Fruit fly (Drosophila melanogaster) whole organism, embryonic: Measurements from ENCODE around the gene Tasp1.

ENCODE experiments used
- ATbp ChIP-seq: fragments of 200-800 bp; sonication (Bioruptor generic); optimal IDR thresholded peaks from 2 replicates; lab custom pipeline; 2017; ENCODE audit warnings: missing biosample characterization, mild to moderate bottlenecking, missing genetic modification characterization, missing genetic modification reagents
- Aef1 ChIP-seq: fragments of 200-800 bp; sonication (Bioruptor generic); IDR thresholded peaks from 3 replicates; pipeline ENCODE4 v1.3.6; 2022; ENCODE audit warnings: missing biosample characterization, missing genetic modification characterization
- Antp ChIP-seq: fragments of 200-800 bp; sonication (Bioruptor generic); optimal IDR thresholded peaks from 3 replicates; lab custom pipeline; 2016; ENCODE audit warnings: missing biosample characterization, missing genetic modification characterization
- Atf3 ChIP-seq: fragments of 200-800 bp; sonication (Bioruptor generic); optimal IDR thresholded peaks from 3 replicates; lab custom pipeline; 2016; ENCODE audit warnings: missing biosample characterization, missing genetic modification characterization
- BEAF-32 ChIP-seq: fragments of 200-800 bp; sonication (Bioruptor generic); optimal IDR thresholded peaks from 3 replicates; lab custom pipeline; 2017; ENCODE audit warnings: missing biosample characterization, missing genetic modification characterization, mild to moderate bottlenecking, moderate library complexity, missing genetic modification reagents
- Blimp-1 ChIP-seq: fragments of 200-800 bp; sonication (Bioruptor generic); optimal IDR thresholded peaks from 3 replicates; lab custom pipeline; 2018; ENCODE audit warnings: missing biosample characterization, missing genetic modification characterization, mild to moderate bottlenecking, moderate library complexity, missing genetic modification reagents
- CG11456 ChIP-seq: fragments of 200-800 bp; sonication (Bioruptor generic); IDR thresholded peaks from 3 replicates; pipeline ENCODE4 v1.3.6; 2022; ENCODE audit warnings: missing biosample characterization, missing genetic modification characterization
- CG14050 ChIP-seq: fragments of 200-800 bp; sonication (Bioruptor generic); IDR thresholded peaks from 3 replicates; pipeline ENCODE4 v1.3.6; 2022; ENCODE audit warnings: missing biosample characterization, missing genetic modification characterization
- CG15073 ChIP-seq: fragments of 200-800 bp; sonication (Bioruptor generic); optimal IDR thresholded peaks from 2 replicates; lab custom pipeline; 2016; ENCODE audit warnings: missing biosample characterization, missing genetic modification characterization
- CG17328 ChIP-seq: fragments of 200-800 bp; sonication (Bioruptor generic); IDR thresholded peaks from 2 replicates; pipeline ENCODE4 v1.3.6; 2022; ENCODE audit warnings: missing biosample characterization, missing genetic modification characterization
- CG17359 ChIP-seq: fragments of 200-800 bp; sonication (Bioruptor generic); optimal IDR thresholded peaks from 3 replicates; lab custom pipeline; 2018; ENCODE audit warnings: missing biosample characterization, mild to moderate bottlenecking, missing genetic modification characterization, moderate library complexity
- CG2678 ChIP-seq: fragments of 200-800 bp; sonication (Bioruptor generic); optimal IDR thresholded peaks from 3 replicates; lab custom pipeline; 2019; ENCODE audit warnings: missing biosample characterization, mild to moderate bottlenecking, missing genetic modification characterization, moderate library complexity
- CG31365 ChIP-seq: fragments of 200-800 bp; sonication (Bioruptor generic); optimal IDR thresholded peaks from 2 replicates; lab custom pipeline; 2018; ENCODE audit warnings: missing biosample characterization, mild to moderate bottlenecking, missing genetic modification characterization
- CG3163 ChIP-seq: fragments of 200-800 bp; sonication (Bioruptor generic); optimal IDR thresholded peaks from 3 replicates; lab custom pipeline; 2016; ENCODE audit warnings: missing biosample characterization, missing genetic modification characterization
- CG32532 ChIP-seq: fragments of 200-800 bp; sonication (Bioruptor generic); IDR thresholded peaks from 2 replicates; pipeline ENCODE4 v1.3.6; 2022; ENCODE audit warnings: missing biosample characterization, missing genetic modification characterization
- CG42726 ChIP-seq: fragments of 200-800 bp; sonication (Bioruptor generic); IDR thresholded peaks from 2 replicates; pipeline ENCODE4 v1.3.6; 2022; ENCODE audit warnings: missing biosample characterization, missing genetic modification characterization; ENCODE audit not compliant: partially characterized antibody
- CG6854 ChIP-seq: fragments of 200-800 bp; sonication (Bioruptor generic); optimal IDR thresholded peaks from 3 replicates; lab custom pipeline; 2017; ENCODE audit warnings: missing biosample characterization, mild to moderate bottlenecking, missing genetic modification characterization
- CG8281 ChIP-seq: fragments of 200-800 bp; sonication (Bioruptor generic); optimal IDR thresholded peaks from 2 replicates; lab custom pipeline; 2018; ENCODE audit warnings: missing biosample characterization, mild to moderate bottlenecking, missing genetic modification characterization, moderate library complexity
- CG8290 ChIP-seq, 3 experiments: fragments of 200-800 bp; sonication (Bioruptor generic); optimal IDR thresholded peaks; 2 replicates each; lab custom pipeline; 2016 to 2019; ENCODE audit warnings: missing biosample characterization in 3 of 3, missing genetic modification characterization in 3 of 3, mild to moderate bottlenecking in 2 of 3, moderate library complexity in 1 of 3
- CG9437 ChIP-seq: fragments of 200-800 bp; sonication (Bioruptor generic); optimal IDR thresholded peaks from 2 replicates; lab custom pipeline; 2018; ENCODE audit warnings: missing biosample characterization, mild to moderate bottlenecking, missing genetic modification characterization
- Dip2 ChIP-seq: fragments of 200-800 bp; sonication (Bioruptor generic); IDR thresholded peaks from 2 replicates; pipeline ENCODE4 v1.3.6; 2022; ENCODE audit warnings: missing biosample characterization, missing genetic modification characterization
- Dp ChIP-seq: fragments of 200-800 bp; sonication (Bioruptor generic); optimal IDR thresholded peaks from 2 replicates; lab custom pipeline; 2018; ENCODE audit warnings: missing biosample characterization, mild to moderate bottlenecking, missing genetic modification characterization, moderate library complexity
- Hey ChIP-seq: fragments of 200-800 bp; sonication (Bioruptor generic); optimal IDR thresholded peaks from 3 replicates; lab custom pipeline; 2018; ENCODE audit warnings: missing biosample characterization, mild to moderate bottlenecking, missing genetic modification characterization
- Kr ChIP-seq: fragments of 200-800 bp; sonication (Bioruptor generic); optimal IDR thresholded peaks from 2 replicates; lab custom pipeline; 2017; ENCODE audit warnings: missing biosample characterization, mild to moderate bottlenecking, missing genetic modification characterization
- Mad ChIP-seq: fragments of 200-800 bp; sonication (Bioruptor generic); optimal IDR thresholded peaks from 2 replicates; lab custom pipeline; 2016; ENCODE audit warnings: missing biosample characterization, missing genetic modification characterization
- NC2α ChIP-seq: fragments of 200-800 bp; sonication (Bioruptor generic); optimal IDR thresholded peaks from 2 replicates; lab custom pipeline; 2016; ENCODE audit warnings: missing biosample characterization, missing genetic modification characterization
- NK7.1 ChIP-seq: fragments of 200-800 bp; sonication (Bioruptor generic); optimal IDR thresholded peaks from 3 replicates; lab custom pipeline; 2016; ENCODE audit warnings: missing biosample characterization, missing genetic modification characterization
- Neu2 ChIP-seq: fragments of 200-800 bp; sonication (Bioruptor generic); optimal IDR thresholded peaks from 3 replicates; lab custom pipeline; 2016; ENCODE audit warnings: missing biosample characterization, missing genetic modification characterization, borderline replicate concordance
- Optix ChIP-seq: fragments of 200-800 bp; sonication (Bioruptor generic); IDR thresholded peaks from 3 replicates; pipeline ENCODE4 v1.3.6; 2022; ENCODE audit warnings: missing biosample characterization, missing genetic modification characterization
- Ptx1 ChIP-seq: fragments of 200-800 bp; sonication (Bioruptor generic); IDR thresholded peaks from 2 replicates; pipeline ENCODE4 v1.3.6; 2022; ENCODE audit warnings: missing biosample characterization, missing genetic modification characterization
- Rfx ChIP-seq: fragments of 200-800 bp; sonication (Bioruptor generic); IDR thresholded peaks from 2 replicates; pipeline ENCODE4 v1.3.6; 2022; ENCODE audit warnings: missing biosample characterization, missing genetic modification characterization
- Spps ChIP-seq: fragments of 200-800 bp; sonication (Bioruptor generic); optimal IDR thresholded peaks from 2 replicates; lab custom pipeline; 2018; ENCODE audit warnings: missing biosample characterization, mild to moderate bottlenecking, missing genetic modification characterization
- al ChIP-seq: fragments of 200-800 bp; sonication (Bioruptor generic); IDR thresholded peaks from 2 replicates; pipeline ENCODE4 v1.3.6; 2022; ENCODE audit warnings: missing biosample characterization, missing genetic modification characterization
- ato ChIP-seq: fragments of 200-800 bp; sonication (Bioruptor generic); IDR thresholded peaks from 2 replicates; pipeline ENCODE4 v1.3.6; 2022; ENCODE audit warnings: missing biosample characterization, missing genetic modification characterization; ENCODE audit not compliant: partially characterized antibody
- bbx ChIP-seq: fragments of 200-800 bp; sonication (Bioruptor generic); IDR thresholded peaks from 2 replicates; pipeline ENCODE4 v1.3.6; 2022; ENCODE audit warnings: missing biosample characterization, missing genetic modification characterization; ENCODE audit not compliant: partially characterized antibody
- crc ChIP-seq: fragments of 200-800 bp; sonication (Bioruptor generic); optimal IDR thresholded peaks from 2 replicates; lab custom pipeline; 2016; ENCODE audit warnings: missing biosample characterization, missing genetic modification characterization
- dmrt99B ChIP-seq: fragments of 200-800 bp; sonication (Bioruptor generic); optimal IDR thresholded peaks from 2 replicates; lab custom pipeline; 2018; ENCODE audit warnings: missing biosample characterization, mild to moderate bottlenecking, missing genetic modification characterization, moderate library complexity
- fd64A ChIP-seq: fragments of 200-800 bp; sonication (Bioruptor generic); optimal IDR thresholded peaks from 3 replicates; lab custom pipeline; 2018; ENCODE audit warnings: missing biosample characterization, mild to moderate bottlenecking, missing genetic modification characterization
- gem ChIP-seq: fragments of 200-800 bp; sonication (Bioruptor generic); optimal IDR thresholded peaks from 2 replicates; lab custom pipeline; 2019; ENCODE audit warnings: missing biosample characterization, mild to moderate bottlenecking, missing genetic modification characterization, moderate library complexity
- jing ChIP-seq: fragments of 200-800 bp; sonication (Bioruptor generic); optimal IDR thresholded peaks from 2 replicates; lab custom pipeline; 2018; ENCODE audit warnings: missing biosample characterization, mild to moderate bottlenecking, missing genetic modification characterization
- oc ChIP-seq: fragments of 200-800 bp; sonication (Bioruptor generic); optimal IDR thresholded peaks from 2 replicates; lab custom pipeline; 2018; ENCODE audit warnings: missing biosample characterization, mild to moderate bottlenecking, missing genetic modification characterization, moderate library complexity
- run ChIP-seq: fragments of 200-800 bp; sonication (Bioruptor generic); optimal IDR thresholded peaks from 3 replicates; lab custom pipeline; 2018; ENCODE audit warnings: missing biosample characterization, mild to moderate bottlenecking, missing genetic modification characterization
- sim ChIP-seq: fragments of 200-800 bp; sonication (Bioruptor generic); IDR thresholded peaks from 2 replicates; pipeline ENCODE4 v1.3.6; 2022; ENCODE audit warnings: missing biosample characterization, missing genetic modification characterization
- slp2 ChIP-seq: fragments of 200-800 bp; sonication (Bioruptor generic); optimal IDR thresholded peaks from 2 replicates; lab custom pipeline; 2016; ENCODE audit warnings: missing biosample characterization, missing genetic modification characterization
- sna ChIP-seq: fragments of 200-800 bp; sonication (Bioruptor generic); IDR thresholded peaks from 2 replicates; pipeline ENCODE4 v1.3.6; 2022; ENCODE audit warnings: missing biosample characterization, missing genetic modification characterization; ENCODE audit not compliant: partially characterized antibody
- tin ChIP-seq: fragments of 200-800 bp; sonication (Bioruptor generic); optimal IDR thresholded peaks from 3 replicates; lab custom pipeline; 2016; ENCODE audit warnings: missing biosample characterization, missing genetic modification characterization
- toy ChIP-seq: fragments of 200-800 bp; sonication (Bioruptor generic); IDR thresholded peaks from 2 replicates; pipeline ENCODE4 v1.3.6; 2022; ENCODE audit warnings: missing biosample characterization, missing genetic modification characterization
- vvl ChIP-seq: fragments of 200-800 bp; sonication (Bioruptor generic); IDR thresholded peaks from 2 replicates; pipeline ENCODE4 v1.3.6; 2022; ENCODE audit warnings: missing biosample characterization, missing genetic modification characterization
- zf30C ChIP-seq: fragments of 200-800 bp; sonication (Bioruptor generic); optimal IDR thresholded peaks from 3 replicates; lab custom pipeline; 2018; ENCODE audit warnings: missing biosample characterization, mild to moderate bottlenecking, missing genetic modification characterization

Gene Tasp1

dm6 chr3L:16060806-16061600 is 26.3 kb downstream of the Tasp1 start (continued):
- TF ChIP-seq CG8281 (tag; lab: Kevin White, UChicago) (no peak), bbx (GFP tag; lab: Robert Waterston, UW) (no peak), CG11456 (GFP tag; lab: Robert Waterston, UW) (no peak), CG31365 (tag; lab: Kevin White, UChicago) (no peak), Ptx1 (GFP tag; lab: Robert Waterston, UW) (no peak; the same call in 1 of the 2 replicates), jing (no peak), Rfx (GFP tag; lab: Robert Waterston, UW) (peak; percentile 39; the same call in 1 of the 2 replicates), CG17359 (tag; lab: Kevin White, UChicago) (no peak), ato (no peak), CG14050 (GFP tag; lab: Robert Waterston, UW) (no peak), CG15073 (GFP tag; lab: Kevin White, UChicago) (no peak), crc (no peak), CG2678 (tag; lab: Kevin White, UChicago) (no peak), Neu2 (GFP tag; lab: Kevin White, UChicago) (no peak), Aef1 (no peak), CG32532 (GFP tag; lab: Robert Waterston, UW) (no peak; the same call in 1 of the 2 replicates), BEAF-32 (GFP tag; lab: Kevin White, UChicago) (no peak), CG17328 (GFP tag; lab: Robert Waterston, UW) (no peak), CG3163 (no peak), Dp (GFP tag; lab: Kevin White, UChicago) (no peak), Mad (GFP tag; lab: Kevin White, UChicago) (no peak), toy (GFP tag; lab: Robert Waterston, UW) (no peak), CG42726 (GFP tag; lab: Robert Waterston, UW) (no peak), Antp (peak; percentile 19), Hey (tag; lab: Kevin White, UChicago) (no peak), CG6854 (GFP tag; lab: Kevin White, UChicago) (no peak), tin (peak; percentile 22), gem (no peak), oc (tag; lab: Kevin White, UChicago) (no peak), ATbp (GFP tag; lab: Kevin White, UChicago) (peak; percentile 25), vvl (GFP tag; lab: Robert Waterston, UW) (no peak), Optix (GFP tag; lab: Robert Waterston, UW) (no peak), Spps (tag; lab: Kevin White, UChicago) (peak; percentile 14), Atf3 (no peak), fd64A (GFP tag; lab: Kevin White, UChicago) (no peak), CG8290 (GFP tag; optimal IDR thresholded peaks at IDR 0.05; lab: Kevin White, UChicago) (no peak), CG8290 (tag; optimal IDR thresholded peaks at IDR 0.05; lab: Kevin White, UChicago) (no peak), zf30C (GFP tag; lab: Kevin White, UChicago) (peak; percentile 38), Dip2 (no peak), NK7.1 (GFP tag; lab: Kevin White, UChicago) (no peak), sna (no peak), slp2 (GFP tag; lab: Kevin White, UChicago) (no peak), al (no peak), dmrt99B (tag; lab: Kevin White, UChicago) (no peak), Blimp-1 (peak; percentile 64), CG9437 (GFP tag; lab: Kevin White, UChicago) (peak; percentile 59), NC2α (GFP tag; lab: Kevin White, UChicago) (no peak), run (tag; lab: Kevin White, UChicago) (no peak), sim (GFP tag; lab: Robert Waterston, UW) (no peak), Kr (GFP tag; lab: Kevin White, UChicago) (no peak)
